Fruit fly (Drosophila melanogaster) whole organism, embryonic: ENCODE results near the gene CG4593.

Experiments
- Atf-2 ChIP-seq: fragments of 200-800 bp; sonication (Bioruptor generic); optimal IDR thresholded peaks from 2 replicates; lab custom pipeline; 2016; ENCODE audit warnings: missing biosample characterization, missing genetic modification characterization
- Bgb ChIP-seq: fragments of 200-800 bp; sonication (Bioruptor generic); IDR thresholded peaks from 2 replicates; pipeline ENCODE4 v1.3.6; 2022; ENCODE audit warnings: missing biosample characterization, missing genetic modification characterization; ENCODE audit not compliant: partially characterized antibody
- Bteb2 ChIP-seq: fragments of 200-800 bp; sonication (Bioruptor generic); optimal IDR thresholded peaks from 2 replicates; lab custom pipeline; 2016; ENCODE audit warnings: missing biosample characterization, missing genetic modification characterization
- CG10147 ChIP-seq: fragments of 200-800 bp; sonication (Bioruptor generic); optimal IDR thresholded peaks from 2 replicates; lab custom pipeline; 2019; ENCODE audit warnings: missing biosample characterization, mild to moderate bottlenecking, missing genetic modification characterization, moderate library complexity
- CG10209 ChIP-seq: fragments of 200-800 bp; sonication (Bioruptor generic); optimal IDR thresholded peaks from 3 replicates; lab custom pipeline; 2017; ENCODE audit warnings: missing biosample characterization, mild to moderate bottlenecking, missing genetic modification characterization, missing genetic modification reagents
- CG10366 ChIP-seq: fragments of 200-800 bp; sonication (Bioruptor generic); IDR thresholded peaks from 2 replicates; pipeline ENCODE4 v1.3.6; 2022; ENCODE audit warnings: missing biosample characterization, missing genetic modification characterization
- CG12769 ChIP-seq: fragments of 200-800 bp; sonication (Bioruptor generic); optimal IDR thresholded peaks from 2 replicates; lab custom pipeline; 2019; ENCODE audit warnings: missing biosample characterization, mild to moderate bottlenecking, missing genetic modification characterization, moderate library complexity
- CG13296 ChIP-seq: fragments of 200-800 bp; sonication (Bioruptor generic); optimal IDR thresholded peaks from 3 replicates; lab custom pipeline; 2018; ENCODE audit warnings: missing biosample characterization, mild to moderate bottlenecking, missing genetic modification characterization
- CG13894 ChIP-seq: fragments of 200-800 bp; sonication (Bioruptor generic); optimal IDR thresholded peaks from 3 replicates; lab custom pipeline; 2018; ENCODE audit warnings: missing biosample characterization, mild to moderate bottlenecking, missing genetic modification characterization, moderate library complexity
- CG17186 ChIP-seq: fragments of 200-800 bp; sonication (Bioruptor generic); optimal IDR thresholded peaks from 3 replicates; lab custom pipeline; 2017; ENCODE audit warnings: missing biosample characterization, missing genetic modification reagents, missing genetic modification characterization
- CG17361 ChIP-seq: fragments of 200-800 bp; sonication (Bioruptor generic); IDR thresholded peaks from 3 replicates; pipeline ENCODE4 v1.3.6; 2022; ENCODE audit warnings: missing biosample characterization, missing genetic modification characterization
- CG2199 ChIP-seq: fragments of 200-800 bp; sonication (Bioruptor generic); IDR thresholded peaks from 3 replicates; pipeline ENCODE4 v1.3.6; 2022; ENCODE audit warnings: missing biosample characterization, missing genetic modification characterization
- CG33213 ChIP-seq: fragments of 200-800 bp; sonication (Bioruptor generic); optimal IDR thresholded peaks from 3 replicates; lab custom pipeline; 2016; ENCODE audit warnings: missing biosample characterization, missing genetic modification characterization
- CG3995 ChIP-seq: fragments of 200-800 bp; sonication (Bioruptor generic); optimal IDR thresholded peaks from 3 replicates; lab custom pipeline; 2016; ENCODE audit warnings: missing biosample characterization, missing genetic modification characterization
- CG4360 ChIP-seq: fragments of 200-800 bp; sonication (Bioruptor generic); IDR thresholded peaks from 2 replicates; pipeline ENCODE4 v1.3.6; 2022; ENCODE audit warnings: missing biosample characterization, missing genetic modification characterization
- CG4617 ChIP-seq: fragments of 200-800 bp; sonication (Bioruptor generic); optimal IDR thresholded peaks from 3 replicates; lab custom pipeline; 2016; ENCODE audit warnings: missing biosample characterization, missing genetic modification characterization, borderline replicate concordance
- CG4854 ChIP-seq: fragments of 200-800 bp; sonication (Bioruptor generic); optimal IDR thresholded peaks from 2 replicates; lab custom pipeline; 2016; ENCODE audit warnings: missing biosample characterization, missing genetic modification characterization, inconsistent platforms
- CG6765 ChIP-seq: fragments of 200-800 bp; sonication (Bioruptor generic); optimal IDR thresholded peaks from 3 replicates; lab custom pipeline; 2017; ENCODE audit warnings: missing biosample characterization, mild to moderate bottlenecking, missing genetic modification characterization
- CG8281 ChIP-seq: fragments of 200-800 bp; sonication (Bioruptor generic); optimal IDR thresholded peaks from 2 replicates; lab custom pipeline; 2018; ENCODE audit warnings: missing biosample characterization, mild to moderate bottlenecking, missing genetic modification characterization, moderate library complexity
- CG8388 ChIP-seq: fragments of 200-800 bp; sonication (Bioruptor generic); optimal IDR thresholded peaks from 2 replicates; lab custom pipeline; 2019; ENCODE audit warnings: missing biosample characterization, mild to moderate bottlenecking, missing genetic modification characterization, moderate library complexity
- CG9876 ChIP-seq: fragments of 200-800 bp; sonication (Bioruptor generic); optimal IDR thresholded peaks from 2 replicates; lab custom pipeline; 2016; ENCODE audit warnings: missing biosample characterization, missing genetic modification characterization
- CrebB ChIP-seq: fragments of 200-800 bp; sonication (Bioruptor generic); optimal IDR thresholded peaks from 3 replicates; lab custom pipeline; 2018; ENCODE audit warnings: missing biosample characterization, mild to moderate bottlenecking, missing genetic modification characterization
- D ChIP-seq, 2 experiments: fragments of 200-800 bp in 1 of 2; fragments of >200 bp in 1 of 2; sonication (Bioruptor generic) in 1 of 2; optimal IDR thresholded peaks; 2 replicates in 1 of 2; 3 replicates in 1 of 2; lab custom pipeline; 2017; ENCODE audit warnings: mild to moderate bottlenecking in 1 of 2, missing biosample characterization in 1 of 2, missing genetic modification characterization in 1 of 2, missing genetic modification reagents in 1 of 2
- Dad ChIP-seq: fragments of 200-800 bp; sonication (Bioruptor generic); optimal IDR thresholded peaks from 3 replicates; lab custom pipeline; 2016; ENCODE audit warnings: missing biosample characterization, missing genetic modification characterization
- Dbx ChIP-seq: fragments of 200-800 bp; sonication (Bioruptor generic); IDR thresholded peaks from 3 replicates; pipeline ENCODE4 v1.3.6; 2022; ENCODE audit warnings: missing biosample characterization, missing genetic modification characterization
- ERR ChIP-seq: fragments of 200-800 bp; sonication (Bioruptor generic); optimal IDR thresholded peaks from 2 replicates; lab custom pipeline; 2016; ENCODE audit warnings: missing biosample characterization, missing genetic modification characterization
- GATAe ChIP-seq: fragments of 200-800 bp; sonication (Bioruptor generic); conservative IDR thresholded peaks from 2 replicates; pipeline ENCODE4 v1.3.6; 2022; ENCODE audit warnings: missing biosample characterization, missing genetic modification characterization
- HmgZ ChIP-seq: fragments of 200-800 bp; sonication (Bioruptor generic); optimal IDR thresholded peaks from 2 replicates; lab custom pipeline; 2018; ENCODE audit warnings: missing biosample characterization, mild to moderate bottlenecking, missing genetic modification characterization
- Mes4 ChIP-seq: fragments of 200-800 bp; sonication (Bioruptor generic); optimal IDR thresholded peaks from 2 replicates; lab custom pipeline; 2016; ENCODE audit warnings: missing biosample characterization, missing genetic modification characterization
- Rx ChIP-seq: fragments of 200-800 bp; sonication (Bioruptor generic); IDR thresholded peaks from 2 replicates; pipeline ENCODE4 v1.3.6; 2022; ENCODE audit warnings: missing biosample characterization, missing genetic modification characterization
- Ssrp ChIP-seq: fragments of 200-800 bp; sonication (Bioruptor generic); optimal IDR thresholded peaks from 2 replicates; lab custom pipeline; 2018; ENCODE audit warnings: missing biosample characterization, mild to moderate bottlenecking, missing genetic modification characterization, moderate library complexity
- abd-A ChIP-seq: fragments of 200-800 bp; sonication (Bioruptor generic); optimal IDR thresholded peaks from 3 replicates; lab custom pipeline; 2019; ENCODE audit warnings: missing biosample characterization, mild to moderate bottlenecking, missing genetic modification characterization, moderate library complexity
- ac ChIP-seq: fragments of 200-800 bp; sonication (Bioruptor generic); optimal IDR thresholded peaks from 3 replicates; lab custom pipeline; 2017; ENCODE audit warnings: missing biosample characterization, mild to moderate bottlenecking, missing genetic modification characterization
- bbx ChIP-seq: fragments of 200-800 bp; sonication (Bioruptor generic); IDR thresholded peaks from 2 replicates; pipeline ENCODE4 v1.3.6; 2022; ENCODE audit warnings: missing biosample characterization, missing genetic modification characterization; ENCODE audit not compliant: partially characterized antibody
- cato ChIP-seq: fragments of 200-800 bp; sonication (Bioruptor generic); optimal IDR thresholded peaks from 2 replicates; lab custom pipeline; 2016; ENCODE audit warnings: missing biosample characterization, missing genetic modification characterization, borderline replicate concordance
- chif ChIP-seq, 2 experiments: fragments of 200-800 bp; sonication (Bioruptor generic); optimal IDR thresholded peaks; 3 replicates each; lab custom pipeline; 2016; ENCODE audit warnings: missing biosample characterization in 2 of 2, missing genetic modification characterization in 2 of 2
- dimm ChIP-seq: fragments of 200-800 bp; sonication (Bioruptor generic); IDR thresholded peaks from 2 replicates; pipeline ENCODE4 v1.3.6; 2022; ENCODE audit warnings: missing biosample characterization, missing genetic modification characterization
- gcm ChIP-seq: fragments of 200-800 bp; sonication (Bioruptor generic); optimal IDR thresholded peaks from 2 replicates; lab custom pipeline; 2019; ENCODE audit warnings: missing biosample characterization, mild to moderate bottlenecking, missing genetic modification characterization, moderate library complexity
- gfzf ChIP-seq: fragments of 200-800 bp; sonication (Bioruptor generic); optimal IDR thresholded peaks from 2 replicates; lab custom pipeline; 2016; ENCODE audit warnings: missing biosample characterization, mild to moderate bottlenecking, missing genetic modification characterization, moderate library complexity
- klu ChIP-seq: fragments of 200-800 bp; sonication (Bioruptor generic); IDR thresholded peaks from 2 replicates; pipeline ENCODE4 v1.3.6; 2022; ENCODE audit warnings: missing biosample characterization, missing genetic modification characterization
- oc ChIP-seq: fragments of 200-800 bp; sonication (Bioruptor generic); optimal IDR thresholded peaks from 2 replicates; lab custom pipeline; 2018; ENCODE audit warnings: missing biosample characterization, mild to moderate bottlenecking, missing genetic modification characterization, moderate library complexity
- org-1 ChIP-seq: fragments of 200-800 bp; sonication (Bioruptor generic); optimal IDR thresholded peaks from 2 replicates; lab custom pipeline; 2017; ENCODE audit warnings: missing biosample characterization, missing genetic modification characterization
- otp ChIP-seq: fragments of 200-800 bp; sonication (Bioruptor generic); IDR thresholded peaks from 3 replicates; pipeline ENCODE4, ENCODE4 v1.3.6; 2022; ENCODE audit warnings: missing biosample characterization, missing genetic modification characterization
- salm ChIP-seq: fragments of 200-800 bp; sonication (Bioruptor generic); optimal IDR thresholded peaks from 2 replicates; lab custom pipeline; 2018; ENCODE audit warnings: missing biosample characterization, mild to moderate bottlenecking, missing genetic modification characterization
- stwl ChIP-seq: fragments of 200-800 bp; sonication (Bioruptor generic); optimal IDR thresholded peaks from 3 replicates; lab custom pipeline; 2018; ENCODE audit warnings: missing biosample characterization, mild to moderate bottlenecking, missing genetic modification characterization, moderate library complexity
- twi ChIP-seq: fragments of 200-800 bp; optimal IDR thresholded peaks from 2 replicates; lab custom pipeline; 2019; ENCODE audit warnings: missing biosample characterization, mild to moderate bottlenecking, missing genetic modification characterization, moderate library complexity
- tx ChIP-seq: fragments of 200-800 bp; sonication (Bioruptor generic); optimal IDR thresholded peaks from 2 replicates; lab custom pipeline; 2016; ENCODE audit warnings: missing biosample characterization, missing genetic modification characterization
- zen2 ChIP-seq: fragments of 200-800 bp; sonication (Bioruptor generic); IDR thresholded peaks from 3 replicates; pipeline ENCODE4 v1.3.6; 2022; ENCODE audit warnings: missing biosample characterization, missing genetic modification characterization; ENCODE audit not compliant: partially characterized antibody

Gene CG4593

dm6 chrX:6969364-6970137, 44.1 kb upstream of the CG4593 start, which contains the start of gene CG4586 (continued):
- TF ChIP-seq CrebB (tag; lab: Kevin White, UChicago) (peak; percentile 97), tx (GFP tag; lab: Kevin White, UChicago) (peak; percentile 90), Dad (GFP tag; lab: Kevin White, UChicago) (peak; percentile 91), zen2 (GFP tag; lab: Robert Waterston, UW) (no peak), CG33213 (GFP tag; lab: Kevin White, UChicago) (peak; percentile 97), CG10366 (GFP tag; lab: Robert Waterston, UW) (peak; percentile 92), org-1 (GFP tag; lab: Kevin White, UChicago) (peak; percentile 94), Dbx (GFP tag; lab: Robert Waterston, UW) (peak; percentile 93), CG4360 (GFP tag; lab: Robert Waterston, UW) (peak; percentile 66), CG13894 (tag; lab: Kevin White, UChicago) (peak; percentile 95), CG4854 (peak; percentile 94), oc (tag; lab: Kevin White, UChicago) (peak; percentile 93), CG17361 (peak; percentile 86), chif (GFP tag; optimal IDR thresholded peaks at IDR 0.05; lab: Kevin White, UChicago) (peak; percentile 92), CG17186 (peak; percentile 69), CG6765 (peak; percentile 97), CG13296 (peak; percentile 98), GATAe (GFP tag; lab: Robert Waterston, UW) (peak; percentile 82), ERR (peak; percentile 95), CG4617 (GFP tag; lab: Kevin White, UChicago) (peak; percentile 81), cato (GFP tag; lab: Kevin White, UChicago) (peak; percentile 77), dimm (GFP tag; lab: Robert Waterston, UW) (peak; percentile 80), CG8388 (peak; percentile 93), salm (tag; lab: Kevin White, UChicago) (peak; percentile 95), CG9876 (GFP tag; lab: Kevin White, UChicago) (peak; percentile 89), Bgb (GFP tag; lab: Robert Waterston, UW) (no peak), bbx (GFP tag; lab: Robert Waterston, UW) (no peak), D (optimal IDR thresholded peaks at IDR 0.05; lab: Kevin White, UChicago) (no peak), D (GFP tag; optimal IDR thresholded peaks at IDR 0.05; lab: Kevin White, UChicago) (peak; percentile 86), twi (tag; lab: Kevin White, UChicago) (peak; percentile 69), CG3995 (GFP tag; lab: Kevin White, UChicago) (peak; percentile 80), stwl (tag; lab: Kevin White, UChicago) (no peak), Ssrp (tag; lab: Kevin White, UChicago) (peak; percentile 69), gcm (GFP tag; lab: Kevin White, UChicago) (peak; percentile 95), CG2199 (GFP tag; lab: Robert Waterston, UW) (peak; percentile 84; the same call in 2 of the 3 replicates), Bteb2 (GFP tag; lab: Kevin White, UChicago) (peak; percentile 96), CG10209 (GFP tag; lab: Kevin White, UChicago) (peak; percentile 94), CG8281 (tag; lab: Kevin White, UChicago) (peak; percentile 79), CG10147 (GFP tag; lab: Kevin White, UChicago) (peak; percentile 96), ac (GFP tag; lab: Kevin White, UChicago) (peak; percentile 66), HmgZ (tag; lab: Kevin White, UChicago) (peak; percentile 97), klu (GFP tag; lab: Robert Waterston, UW) (peak; percentile 74), Rx (GFP tag; lab: Robert Waterston, UW) (peak; percentile 91), otp (peak; percentile 96), abd-A (tag; lab: Kevin White, UChicago) (peak; percentile 46), Mes4 (peak; percentile 92), CG12769 (tag; lab: Kevin White, UChicago) (peak; percentile 98), gfzf (GFP tag; lab: Kevin White, UChicago) (no peak), Atf-2 (GFP tag; lab: Kevin White, UChicago) (peak; percentile 90)
